Fruit fly (Drosophila melanogaster) whole organism, adult: ENCODE results near the gene NdufA3.

ENCODE experiments used
- CG11617 ChIP-seq: fragments of 200-800 bp; sonication (Bioruptor generic); optimal IDR thresholded peaks from 2 replicates; lab custom pipeline; 2017; ENCODE audit warnings: mild to moderate bottlenecking, missing biosample characterization, missing genetic modification reagents, missing genetic modification characterization
- CG12768 ChIP-seq: fragments of 200-800 bp; sonication (Bioruptor generic); optimal IDR thresholded peaks from 2 replicates; lab custom pipeline; 2017; ENCODE audit warnings: missing biosample characterization, missing genetic modification characterization, mild to moderate bottlenecking, moderate library complexity, missing genetic modification reagents
- CG14711 ChIP-seq: fragments of 200-800 bp; sonication (Bioruptor generic); optimal IDR thresholded peaks from 2 replicates; lab custom pipeline; 2018; ENCODE audit warnings: missing biosample characterization, mild to moderate bottlenecking, missing genetic modification characterization, moderate library complexity
- CG1620 ChIP-seq: fragments of 200-800 bp; sonication (Bioruptor generic); optimal IDR thresholded peaks from 2 replicates; lab custom pipeline; 2016; ENCODE audit warnings: missing biosample characterization, missing genetic modification characterization
- CG33017 ChIP-seq: fragments of 200-800 bp; sonication (Bioruptor generic); optimal IDR thresholded peaks from 2 replicates; lab custom pipeline; 2018; ENCODE audit warnings: missing biosample characterization, mild to moderate bottlenecking, missing genetic modification characterization, moderate library complexity
- CG5204 ChIP-seq: fragments of 200-800 bp; sonication (Bioruptor generic); optimal IDR thresholded peaks from 2 replicates; lab custom pipeline; 2016; ENCODE audit warnings: missing biosample characterization, missing genetic modification characterization
- CG7045 ChIP-seq: fragments of 200-800 bp; sonication (Bioruptor generic); optimal IDR thresholded peaks from 2 replicates; lab custom pipeline; 2017; ENCODE audit warnings: missing biosample characterization, mild to moderate bottlenecking, missing genetic modification characterization
- CG7101 ChIP-seq: fragments of 200-800 bp; sonication (Bioruptor generic); optimal IDR thresholded peaks from 2 replicates; lab custom pipeline; 2018; ENCODE audit warnings: missing biosample characterization, mild to moderate bottlenecking, missing genetic modification characterization, moderate library complexity
- Clk ChIP-seq: fragments of 200-800 bp; sonication (Bioruptor generic); optimal IDR thresholded peaks from 2 replicates; lab custom pipeline; 2017; ENCODE audit warnings: missing biosample characterization, missing genetic modification characterization
- Crg-1 ChIP-seq: fragments of 200-800 bp; sonication (Bioruptor generic); optimal IDR thresholded peaks from 2 replicates; lab custom pipeline; 2016; ENCODE audit warnings: missing biosample characterization, missing genetic modification characterization
- Hr96 ChIP-seq: fragments of 200-800 bp; sonication (Bioruptor generic); optimal IDR thresholded peaks from 2 replicates; lab custom pipeline; 2016; ENCODE audit warnings: missing biosample characterization, missing genetic modification characterization
- Mnt ChIP-seq: fragments of 200-800 bp; sonication (Bioruptor generic); optimal IDR thresholded peaks from 2 replicates; lab custom pipeline; 2016; ENCODE audit warnings: missing biosample characterization, mild to moderate bottlenecking, missing genetic modification characterization
- bab1 ChIP-seq: fragments of 200-800 bp; sonication (Bioruptor generic); optimal IDR thresholded peaks from 3 replicates; lab custom pipeline; 2019; ENCODE audit warnings: missing biosample characterization, mild to moderate bottlenecking, missing genetic modification characterization, moderate library complexity
- cic ChIP-seq: fragments of 200-800 bp; sonication (Bioruptor generic); optimal IDR thresholded peaks from 2 replicates; lab custom pipeline; 2017; ENCODE audit warnings: missing biosample characterization, mild to moderate bottlenecking, missing genetic modification characterization, moderate library complexity
- cnc ChIP-seq, 2 experiments: fragments of >200 bp; optimal IDR thresholded peaks; 2 replicates each; lab custom pipeline; 2017
- kay ChIP-seq: fragments of 200-800 bp; sonication (Bioruptor generic); peaks from one replicate; lab custom pipeline; 2016; ENCODE audit warnings: missing biosample characterization, missing genetic modification characterization, borderline replicate concordance
- ovo ChIP-seq: fragments of 200-800 bp; sonication (Bioruptor generic); optimal IDR thresholded peaks from 2 replicates; lab custom pipeline; 2016; ENCODE audit warnings: missing biosample characterization, missing genetic modification characterization
- pad ChIP-seq: fragments of 200-800 bp; sonication (Bioruptor generic); optimal IDR thresholded peaks from 3 replicates; lab custom pipeline; 2017; ENCODE audit warnings: missing biosample characterization, missing genetic modification characterization, mild to moderate bottlenecking, moderate library complexity, missing genetic modification reagents
- tj ChIP-seq: fragments of 200-800 bp; sonication (Bioruptor generic); optimal IDR thresholded peaks from 3 replicates; lab custom pipeline; 2017; ENCODE audit warnings: missing biosample characterization, mild to moderate bottlenecking, missing genetic modification characterization, moderate library complexity
- toe ChIP-seq: fragments of 200-800 bp; sonication (Bioruptor generic); optimal IDR thresholded peaks from 2 replicates; lab custom pipeline; 2016; ENCODE audit warnings: missing biosample characterization, missing genetic modification characterization

The NdufA3 gene

dm6 chrX:9193604-9194003 lies 33.8 kb upstream of the NdufA3 start, which contains the start of gene CG12106:
CG12106 (plus strand) TSS chrX:9193898.
- TF ChIP-seq toe (GFP tag; lab: Kevin White, UChicago) (peak; percentile 24), CG7101 (tag; lab: Kevin White, UChicago) (peak; percentile 73), bab1 (GFP tag; lab: Kevin White, UChicago) (peak; percentile 60), Clk (GFP tag; lab: Kevin White, UChicago) (no peak), cnc (optimal IDR thresholded peaks at IDR 0.05; lab: Kevin White, UChicago) (no peak), ovo (GFP tag; lab: Kevin White, UChicago) (peak; percentile 57), tj (GFP tag; lab: Kevin White, UChicago) (no peak), CG5204 (peak; percentile 39), CG7045 (GFP tag; lab: Kevin White, UChicago) (no peak), CG33017 (tag; lab: Kevin White, UChicago) (peak; percentile 38), CG11617 (peak; percentile 25), Mnt (peak; percentile 29), Crg-1 (GFP tag; lab: Kevin White, UChicago) (peak; percentile 28), CG12768 (GFP tag; lab: Kevin White, UChicago) (peak; percentile 25), cic (GFP tag; lab: Kevin White, UChicago) (no peak), CG14711 (tag; lab: Kevin White, UChicago) (peak; percentile 71), pad (GFP tag; lab: Kevin White, UChicago) (peak; percentile 31), CG1620 (GFP tag; lab: Kevin White, UChicago) (peak; percentile 56), Hr96 (GFP tag; lab: Kevin White, UChicago) (no peak), kay (no peak)

- TF ChIP-seq Mnt (no peak), bab1 (GFP tag; lab: Kevin White, UChicago) (peak; percentile 35)
Observed at dm6 chrX:9192429-9192828, 32.6 kb upstream of the NdufA3 start, which contains the start of gene CG12056. CG12056 (plus strand) TSS chrX:9192669.

DNA sequence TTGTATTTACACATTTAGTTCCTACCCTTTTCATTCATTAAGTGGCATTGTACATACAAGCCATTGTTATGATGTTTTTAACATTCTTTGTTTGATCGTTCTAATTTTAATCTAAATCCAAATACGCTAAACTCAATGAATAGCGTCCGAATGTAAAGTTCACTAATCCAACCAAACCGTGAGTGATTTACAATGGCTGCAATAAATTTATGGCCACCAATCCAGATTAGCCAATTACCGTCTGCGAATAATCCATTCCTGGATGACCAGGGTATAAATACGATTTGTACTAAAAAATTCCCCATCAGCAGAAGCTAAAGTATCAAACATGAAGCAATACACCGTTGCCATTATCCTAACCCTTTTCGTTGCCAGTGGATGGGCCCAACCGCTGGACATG lies 31.5 kb upstream of the NdufA3 start, which contains the start of gene CG12057:
CG12057 (plus strand) TSS at position 301 of the 400 bp plus-strand sequence.
- TF ChIP-seq CG5204 (no peak), CG11617 (no peak), cnc (optimal IDR thresholded peaks at IDR 0.05; lab: Kevin White, UChicago) (no peak), tj (GFP tag; lab: Kevin White, UChicago) (no peak), kay (no peak), CG7045 (GFP tag; lab: Kevin White, UChicago) (no peak), pad (GFP tag; lab: Kevin White, UChicago) (no peak), bab1 (GFP tag; lab: Kevin White, UChicago) (no peak), cic (GFP tag; lab: Kevin White, UChicago) (no peak), CG33017 (tag; lab: Kevin White, UChicago) (no peak)

DNA sequence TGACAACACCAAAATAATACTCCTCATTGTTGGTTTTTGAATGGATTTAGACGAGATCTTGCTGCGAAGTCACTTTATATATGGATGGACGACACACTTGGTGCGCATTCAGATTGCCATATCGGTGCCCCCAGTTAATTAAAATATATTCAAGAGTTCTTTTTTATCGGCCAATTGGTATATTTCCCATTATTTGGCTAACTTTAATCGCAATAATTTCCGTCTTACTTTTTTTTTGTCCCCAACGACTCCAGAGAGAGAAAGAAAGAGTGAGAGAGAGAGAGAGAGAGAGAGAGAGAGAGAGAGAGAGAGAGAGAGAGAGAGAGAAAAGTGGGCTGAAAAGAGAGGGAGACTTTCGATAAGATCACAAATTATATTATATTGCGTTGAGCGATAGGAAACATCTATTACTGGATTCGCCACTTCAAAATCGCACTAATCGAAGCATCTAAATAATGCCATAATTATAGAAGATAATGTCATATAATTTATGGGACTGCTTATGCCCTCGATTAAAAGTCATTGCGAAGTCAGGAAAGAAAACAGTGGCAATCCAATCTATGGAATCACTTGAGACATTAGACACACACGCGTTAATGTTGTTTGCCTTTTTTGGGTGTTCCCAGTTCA lies 30.8 kb upstream of the NdufA3 start, which contains the start of gene CG12115:
CG12115 (minus strand) TSS at position 51 of the 630 bp plus-strand sequence.
- TF ChIP-seq toe (GFP tag; lab: Kevin White, UChicago) (no peak), CG11617 (no peak), Hr96 (GFP tag; lab: Kevin White, UChicago) (no peak), cic (GFP tag; lab: Kevin White, UChicago) (no peak), CG7045 (GFP tag; lab: Kevin White, UChicago) (no peak), pad (GFP tag; lab: Kevin White, UChicago) (no peak), CG12768 (GFP tag; lab: Kevin White, UChicago) (no peak), Clk (GFP tag; lab: Kevin White, UChicago) (no peak), Mnt (no peak), Crg-1 (GFP tag; lab: Kevin White, UChicago) (no peak), CG1620 (GFP tag; lab: Kevin White, UChicago) (no peak), CG7101 (tag; lab: Kevin White, UChicago) (no peak), CG5204 (no peak)

DNA sequence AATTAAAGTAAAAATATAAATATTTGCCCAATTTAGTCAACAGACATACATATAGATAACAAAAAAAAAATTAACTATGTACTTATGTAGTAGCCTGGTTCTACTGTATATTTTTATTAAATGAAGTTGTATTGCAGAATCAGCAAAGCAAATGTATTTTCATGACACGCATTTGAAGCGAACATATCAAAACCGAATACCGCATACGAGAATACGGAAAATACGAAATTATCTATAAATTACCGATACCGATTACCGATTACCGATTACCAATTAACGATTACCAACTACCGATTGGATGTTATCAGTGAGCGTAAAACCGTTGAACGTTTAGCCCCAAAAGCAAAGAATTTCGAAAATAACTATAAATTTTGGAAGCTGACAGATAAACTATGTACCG lies 27.6 kb upstream of the NdufA3 start:
- TF ChIP-seq Crg-1 (GFP tag; lab: Kevin White, UChicago) = no peak
- no peak for TF ChIP-seq ovo (GFP tag; lab: Kevin White, UChicago)
- TF ChIP-seq CG11617 = no peak
- no peak for TF ChIP-seq cnc (optimal IDR thresholded peaks at IDR 0.05; lab: Kevin White, UChicago)
- no peak for TF ChIP-seq CG7045 (GFP tag; lab: Kevin White, UChicago)
- no peak for TF ChIP-seq CG33017 (tag; lab: Kevin White, UChicago)
- no peak for TF ChIP-seq toe (GFP tag; lab: Kevin White, UChicago)
- TF ChIP-seq CG14711 (tag; lab: Kevin White, UChicago) = no peak
- TF ChIP-seq Hr96 (GFP tag; lab: Kevin White, UChicago) = no peak
- TF ChIP-seq CG5204 = no peak
- no peak for TF ChIP-seq kay
- no peak for TF ChIP-seq tj (GFP tag; lab: Kevin White, UChicago)
- no peak for TF ChIP-seq Mnt
- no peak for TF ChIP-seq cic (GFP tag; lab: Kevin White, UChicago)
- no peak for TF ChIP-seq pad (GFP tag; lab: Kevin White, UChicago)
- TF ChIP-seq CG12768 (GFP tag; lab: Kevin White, UChicago) = no peak
- TF ChIP-seq bab1 (GFP tag; lab: Kevin White, UChicago) = no peak
- TF ChIP-seq CG1620 (GFP tag; lab: Kevin White, UChicago) = no peak
- no peak for TF ChIP-seq CG7101 (tag; lab: Kevin White, UChicago)
- TF ChIP-seq Clk (GFP tag; lab: Kevin White, UChicago) = no peak

dm6 chrX:9168273-9168672 lies 8.4 kb upstream of the NdufA3 start:
- no peak for TF ChIP-seq pad (GFP tag; lab: Kevin White, UChicago)
- no peak for TF ChIP-seq toe (GFP tag; lab: Kevin White, UChicago)
- TF ChIP-seq cic (GFP tag; lab: Kevin White, UChicago) = no peak
- no peak for TF ChIP-seq Mnt
- TF ChIP-seq Crg-1 (GFP tag; lab: Kevin White, UChicago) = no peak
- TF ChIP-seq CG14711 (tag; lab: Kevin White, UChicago) = no peak
- TF ChIP-seq ovo (GFP tag; lab: Kevin White, UChicago) = no peak
- no peak for TF ChIP-seq CG5204
- TF ChIP-seq kay = no peak
